Worm (Caenorhabditis elegans) whole organism, late embryonic: ENCODE data around the gene ift-74.

Experiments
- K02D7.2 ChIP-seq: sonication (generic microtip); optimal IDR thresholded peaks from 2 replicates; lab custom pipeline; 2017; ENCODE audit warnings: mild to moderate bottlenecking, missing genetic modification characterization, missing compliant biosample characterization
- ceh-14 ChIP-seq: sonication (generic microtip); optimal IDR thresholded peaks from 2 replicates; lab custom pipeline; 2016; ENCODE audit warnings: missing genotype, missing genetic modification characterization, missing compliant biosample characterization
- ceh-18 ChIP-seq: sonication (generic microtip); optimal IDR thresholded peaks from 2 replicates; lab custom pipeline; 2016; ENCODE audit warnings: missing genetic modification characterization, missing compliant biosample characterization
- ceh-19 ChIP-seq: fragments of 200-800 bp; sonication (Bioruptor generic); optimal IDR thresholded peaks from 2 replicates; lab custom pipeline; 2018; ENCODE audit warnings: mild to moderate bottlenecking, missing genetic modification characterization, missing compliant biosample characterization
- ceh-22 ChIP-seq: sonication (generic microtip); optimal IDR thresholded peaks from 2 replicates; lab custom pipeline; 2017; ENCODE audit warnings: missing biosample characterization, missing genetic modification characterization
- ceh-31 ChIP-seq: sonication (generic microtip); optimal IDR thresholded peaks from 2 replicates; lab custom pipeline; 2016; ENCODE audit warnings: missing genetic modification characterization, missing compliant biosample characterization
- elt-4 ChIP-seq: sonication (generic microtip); optimal IDR thresholded peaks from 2 replicates; lab custom pipeline; 2016; ENCODE audit warnings: missing genetic modification characterization, missing compliant biosample characterization
- fkh-10 ChIP-seq: fragments of 150-350 bp; optimal IDR thresholded peaks from 2 replicates; lab custom pipeline; 2014; ENCODE audit warnings: missing biosample characterization, missing genetic modification reagents, missing genetic modification characterization
- fkh-6 ChIP-seq: sonication (generic microtip); optimal IDR thresholded peaks from 2 replicates; lab custom pipeline; 2016; ENCODE audit warnings: missing genetic modification characterization, missing compliant biosample characterization
- hlh-30 ChIP-seq: sonication (generic microtip); optimal IDR thresholded peaks from 2 replicates; lab custom pipeline; 2017; ENCODE audit warnings: antibody characterized with exemption, missing genetic modification characterization, missing compliant biosample characterization; ENCODE audit not compliant: insufficient read depth
- hlh-6 ChIP-seq: sonication (generic microtip); optimal IDR thresholded peaks from 2 replicates; lab custom pipeline; 2016; ENCODE audit warnings: missing genotype, missing genetic modification characterization, missing compliant biosample characterization
- madf-2 ChIP-seq: sonication (generic microtip); optimal IDR thresholded peaks from 2 replicates; lab custom pipeline; 2017; ENCODE audit warnings: missing genetic modification characterization, missing compliant biosample characterization
- mec-3 ChIP-seq: sonication (generic microtip); optimal IDR thresholded peaks from 2 replicates; lab custom pipeline; 2016; ENCODE audit warnings: borderline replicate concordance, missing genetic modification characterization, missing compliant biosample characterization
- nfya-1 ChIP-seq: sonication (generic microtip); optimal IDR thresholded peaks from 2 replicates; lab custom pipeline; 2017; ENCODE audit warnings: missing genetic modification characterization, mild to moderate bottlenecking, missing compliant biosample characterization, antibody characterized with exemption, moderate library complexity
- nhr-11 ChIP-seq: fragments of 150-350 bp; optimal IDR thresholded peaks from 2 replicates; lab custom pipeline; 2014; ENCODE audit warnings: missing biosample characterization, missing genetic modification characterization
- npax-4 ChIP-seq: sonication (generic microtip); optimal IDR thresholded peaks from 2 replicates; lab custom pipeline; 2016; ENCODE audit warnings: missing genetic modification characterization, missing compliant biosample characterization
- pat-9 ChIP-seq: fragments of 200-800 bp; sonication (Bioruptor generic); optimal IDR thresholded peaks from 2 replicates; lab custom pipeline; 2018; ENCODE audit warnings: mild to moderate bottlenecking, missing genetic modification characterization, moderate library complexity, missing compliant biosample characterization
- pha-4 ChIP-seq: fragments of 150-350 bp; optimal IDR thresholded peaks from 2 replicates; lab custom pipeline; 2018; ENCODE audit warnings: missing biosample characterization, missing genetic modification reagents, missing genetic modification characterization
- pros-1 ChIP-seq: fragments of 150-350 bp; optimal IDR thresholded peaks from 2 replicates; lab custom pipeline; 2014; ENCODE audit warnings: missing biosample characterization, missing genetic modification reagents, missing genetic modification characterization
- ref-2 ChIP-seq: sonication (generic microtip); optimal IDR thresholded peaks from 2 replicates; lab custom pipeline; 2016; ENCODE audit warnings: missing genetic modification characterization, missing compliant biosample characterization
- rnt-1 ChIP-seq: sonication (generic microtip); optimal IDR thresholded peaks from 2 replicates; lab custom pipeline; 2016; ENCODE audit warnings: missing genetic modification characterization, missing compliant biosample characterization
- sdc-2 ChIP-seq: sonication (generic microtip); optimal IDR thresholded peaks from 2 replicates; lab custom pipeline; 2016; ENCODE audit warnings: missing genotype, missing genetic modification characterization, missing compliant biosample characterization
- syd-9 ChIP-seq: sonication (generic microtip); optimal IDR thresholded peaks from 2 replicates; lab custom pipeline; 2016; ENCODE audit warnings: mild to moderate bottlenecking, missing genetic modification characterization, moderate library complexity, missing compliant biosample characterization
- unc-3 ChIP-seq, 2 experiments: fragments of 200-800 bp in 1 of 2; sonication (Bioruptor generic) in 1 of 2; sonication (generic microtip) in 1 of 2; conservative IDR thresholded peaks in 1 of 2; optimal IDR thresholded peaks in 1 of 2; 2 replicates each; pipeline versions ENCODE4 v1.3.6 to Lab custom; 2016 to 2022; ENCODE audit warnings: missing compliant biosample characterization in 2 of 2, missing genetic modification characterization in 2 of 2, missing genetic modification reagents in 1 of 2
- unc-42 ChIP-seq: sonication (generic microtip); optimal IDR thresholded peaks from 2 replicates; lab custom pipeline; 2016; ENCODE audit warnings: missing genotype, missing genetic modification characterization, missing compliant biosample characterization
- unc-55 ChIP-seq: sonication (generic microtip); optimal IDR thresholded peaks from 2 replicates; lab custom pipeline; 2017; ENCODE audit warnings: missing biosample characterization, missing genetic modification reagents, missing genetic modification characterization
- unc-86 ChIP-seq: sonication (generic microtip); optimal IDR thresholded peaks from 2 replicates; lab custom pipeline; 2016; ENCODE audit warnings: missing genetic modification characterization, missing compliant biosample characterization

Gene ift-74

ce11 chrII:6706552-6707091 lies 26.8 kb downstream of the ift-74 start:
- TF ChIP-seq unc-3 (GFP tag; conservative IDR thresholded peaks at IDR 0.05; lab: Robert Waterston, UW) = no peak
- peak; percentile 65 for TF ChIP-seq unc-3 (tag; optimal IDR thresholded peaks at IDR 0.05; lab: Kevin White, UChicago)
- no peak for TF ChIP-seq hlh-30 (tag; lab: Kevin White, UChicago)
- TF ChIP-seq unc-42 = peak; percentile 72
- no peak for TF ChIP-seq pat-9

ce11 chrII:6707496-6708260 lies 27.9 kb downstream of the ift-74 start:
- TF ChIP-seq npax-4 (tag; lab: Kevin White, UChicago) (no peak), syd-9 (tag; lab: Kevin White, UChicago) (no peak), ceh-31 (tag; lab: Kevin White, UChicago) (peak; percentile 27), ceh-22 (tag; lab: Kevin White, UChicago) (no peak), K02D7.2 (no peak), fkh-6 (tag; lab: Kevin White, UChicago) (no peak), pros-1 (tag; lab: Kevin White, UChicago) (no peak), unc-55 (GFP tag; lab: Kevin White, UChicago) (peak; percentile 84), ceh-18 (tag; lab: Kevin White, UChicago) (peak; percentile 75), unc-42 (peak; percentile 2), pha-4 (tag; lab: Kevin White, UChicago) (no peak), rnt-1 (tag; lab: Kevin White, UChicago) (peak; percentile 41), ceh-19 (GFP tag; lab: Kevin White, UChicago) (no peak), nhr-11 (tag; lab: Kevin White, UChicago) (no peak), elt-4 (tag; lab: Kevin White, UChicago) (no peak), madf-2 (tag; lab: Kevin White, UChicago) (no peak), mec-3 (tag; lab: Kevin White, UChicago) (no peak), fkh-10 (GFP tag; lab: Kevin White, UChicago) (no peak)

ce11 chrII:6708980-6709379 lies 29.2 kb downstream of the ift-74 start:
- peak; percentile 36 for TF ChIP-seq nfya-1 (tag; lab: Kevin White, UChicago)
- peak; percentile 76 for TF ChIP-seq ceh-18 (tag; lab: Kevin White, UChicago)
- no peak for TF ChIP-seq unc-86 (tag; lab: Kevin White, UChicago)

- TF ChIP-seq unc-42 = peak; percentile 93
- TF ChIP-seq ceh-14 (tag; lab: Kevin White, UChicago) = no peak
These were observed 29.9 kb downstream of the ift-74 start for ce11 chrII:6709680-6710079.

ce11 chrII:6710596-6710995 lies 30.8 kb downstream of the ift-74 start:
- no peak for TF ChIP-seq npax-4 (tag; lab: Kevin White, UChicago)
- TF ChIP-seq hlh-6 (tag; lab: Kevin White, UChicago) = peak; percentile 45
- TF ChIP-seq sdc-2 (tag; lab: Kevin White, UChicago) = peak; percentile 28
- TF ChIP-seq, all 69 proteins: peak for 2

- TF ChIP-seq ref-2 (peak; percentile 66), ceh-22 (tag; lab: Kevin White, UChicago) (no peak), rnt-1 (tag; lab: Kevin White, UChicago) (peak; percentile 11)
These were observed 32.6 kb downstream of the ift-74 start, which contains the start of the genes dpy-10 and T14B4.19 for ce11 chrII:6712177-6712981. Gene dpy-10, minus strand, starts transcription at chrII:6712227. Gene T14B4.19, minus strand, starts transcription at chrII:6712931.
